Worm (Caenorhabditis elegans) whole organism, young adult: Measurements from ENCODE around the gene F53B1.8.

Experiments
- Y67H2A.10 ChIP-seq: fragments of 200-800 bp; sonication (Bioruptor generic); conservative IDR thresholded peaks from 2 replicates; pipeline ENCODE4 v1.3.6; 2022; ENCODE audit warnings: missing genetic modification reagents, missing genetic modification characterization, missing compliant biosample characterization
- ama-1 ChIP-seq, 3 experiments: fragments of 150-350 bp in 1 of 3; sonication (generic microtip) in 2 of 3; optimal IDR thresholded peaks; 2 replicates each; lab custom pipeline; 2014 to 2018; ENCODE audit warnings: missing biosample characterization in 2 of 3, missing genetic modification characterization in 2 of 3, missing genetic modification reagents in 2 of 3
- attf-5 ChIP-seq: fragments of 200-800 bp; sonication (Bioruptor generic); optimal IDR thresholded peaks from 2 replicates; lab custom pipeline; 2018; ENCODE audit warnings: mild to moderate bottlenecking, missing genetic modification characterization, missing compliant biosample characterization
- cebp-1 ChIP-seq, 2 experiments: fragments of 200-800 bp in 1 of 2; sonication (Bioruptor generic) in 1 of 2; sonication (generic microtip) in 1 of 2; IDR thresholded peaks in 1 of 2; optimal IDR thresholded peaks in 1 of 2; 2 replicates each; pipeline versions ENCODE4 v1.3.6 to Lab custom; 2017 to 2022; ENCODE audit warnings: missing compliant biosample characterization in 2 of 2, missing genetic modification characterization in 2 of 2, mild to moderate bottlenecking in 1 of 2, missing genetic modification reagents in 1 of 2, moderate library complexity in 1 of 2
- dpl-1 ChIP-seq: fragments of 150-350 bp; optimal IDR thresholded peaks from 2 replicates; lab custom pipeline; 2014; ENCODE audit warnings: missing biosample characterization, missing genetic modification reagents, missing genetic modification characterization
- egrh-3 ChIP-seq: fragments of 200-800 bp; sonication (Bioruptor generic); IDR thresholded peaks from 2 replicates; pipeline ENCODE4 v1.3.6; 2022; ENCODE audit warnings: missing genetic modification reagents, missing genetic modification characterization, missing compliant biosample characterization
- hmg-1.2 ChIP-seq: fragments of 200-800 bp; sonication (Bioruptor generic); IDR thresholded peaks from 2 replicates; pipeline ENCODE4 v1.3.6; 2022; ENCODE audit warnings: missing genetic modification reagents, missing genetic modification characterization, missing compliant biosample characterization
- hsf-1 ChIP-seq: fragments of 200-800 bp; sonication (Bioruptor generic); IDR thresholded peaks from 2 replicates; pipeline ENCODE4 v1.3.6; 2022; ENCODE audit warnings: missing genetic modification reagents, missing genetic modification characterization, missing compliant biosample characterization
- lsy-27 ChIP-seq: sonication (generic microtip); optimal IDR thresholded peaks from 2 replicates; lab custom pipeline; 2017; ENCODE audit warnings: missing genetic modification characterization, mild to moderate bottlenecking, missing compliant biosample characterization, antibody characterized with exemption, missing genotype, borderline replicate concordance; ENCODE audit not compliant: insufficient read depth
- madf-3 ChIP-seq: fragments of 200-800 bp; sonication (Bioruptor generic); IDR thresholded peaks from 2 replicates; pipeline ENCODE4 v1.3.6; 2022; ENCODE audit warnings: missing genetic modification reagents, missing genetic modification characterization, missing compliant biosample characterization
- pha-4 ChIP-seq: fragments of 150-350 bp; sonication (generic microtip); optimal IDR thresholded peaks from 2 replicates; lab custom pipeline; 2014; ENCODE audit warnings: missing biosample characterization, missing genetic modification reagents, missing genetic modification characterization
- snpc-4 ChIP-seq, 5 experiments: fragments of 150-350 bp in 1 of 5; sonication (generic microtip) in 4 of 5; optimal IDR thresholded peaks; 2 replicates each; lab custom pipeline; 2014 to 2018; ENCODE audit warnings: missing genetic modification characterization in 5 of 5, missing biosample characterization in 3 of 5, antibody characterized with exemption in 2 of 5, mild to moderate bottlenecking in 2 of 5, missing compliant biosample characterization in 2 of 5, missing genotype in 2 of 5, moderate library complexity in 2 of 5, missing genetic modification reagents in 1 of 5
- unc-62 ChIP-seq: fragments of 150-350 bp; optimal IDR thresholded peaks from 2 replicates; lab custom pipeline; 2014; ENCODE audit warnings: missing biosample characterization, missing genetic modification reagents, missing genetic modification characterization

DNA sequence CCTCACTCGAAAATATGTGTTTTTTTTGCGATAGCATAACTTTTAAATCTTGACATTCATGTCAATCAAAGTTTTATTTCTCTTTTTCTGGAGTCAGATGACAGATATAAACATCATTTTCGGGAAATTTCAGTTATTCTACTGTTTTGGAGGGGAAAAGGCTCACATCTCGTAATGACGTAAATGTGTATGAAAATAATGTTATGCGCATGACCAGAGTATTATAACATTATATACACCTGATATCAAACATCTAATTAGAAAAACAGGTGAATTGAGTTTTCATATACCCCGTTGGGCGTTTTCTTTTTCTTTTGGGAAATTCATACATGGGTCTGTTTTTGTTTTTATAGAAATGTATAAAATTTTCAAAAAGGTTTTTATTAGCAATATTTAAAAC is 14.2 kb upstream of the F53B1.8 start:
- TF ChIP-seq attf-5 (GFP tag; lab: Kevin White, UChicago) (no peak), lsy-27 (tag; lab: Kevin White, UChicago) (no peak), egrh-3 (GFP tag; lab: Robert Waterston, UW) (no peak), cebp-1 (GFP tag; IDR thresholded peaks at IDR 0.05; lab: Robert Waterston, UW) (no peak), cebp-1 (tag; optimal IDR thresholded peaks at IDR 0.05; lab: Kevin White, UChicago) (no peak), snpc-4 (GFP tag; optimal IDR thresholded peaks at IDR 0.05; lab: Kevin White, UChicago) (no peak), snpc-4 (tag; optimal IDR thresholded peaks at IDR 0.05; lab: Kevin White, UChicago) (no peak), ama-1 (optimal IDR thresholded peaks at IDR 0.05; lab: Kevin White, UChicago) (no peak), ama-1 (GFP tag; optimal IDR thresholded peaks at IDR 0.05; lab: Kevin White, UChicago) (no peak), pha-4 (no peak), hmg-1.2 (GFP tag; lab: Robert Waterston, UW) (no peak), madf-3 (GFP tag; lab: Robert Waterston, UW) (no peak), hsf-1 (GFP tag; lab: Robert Waterston, UW) (no peak), unc-62 (no peak), dpl-1 (GFP tag; lab: Kevin White, UChicago) (no peak), Y67H2A.10 (GFP tag; lab: Robert Waterston, UW) (no peak)
